Fruit fly (Drosophila melanogaster) whole organism, prepupa: ENCODE results near the gene CG1979.

ENCODE experiments used
- Blimp-1 ChIP-seq: fragments of 200-800 bp; sonication (Bioruptor generic); optimal IDR thresholded peaks from 3 replicates; lab custom pipeline; 2017; ENCODE audit warnings: missing biosample characterization, missing genetic modification characterization, mild to moderate bottlenecking, moderate library complexity, missing genetic modification reagents
- CG10631 ChIP-seq: fragments of 200-800 bp; sonication (Bioruptor generic); optimal IDR thresholded peaks from 2 replicates; lab custom pipeline; 2016; ENCODE audit warnings: missing biosample characterization, missing genetic modification characterization
- CG1621 ChIP-seq: fragments of 200-800 bp; sonication (Bioruptor generic); optimal IDR thresholded peaks from 3 replicates; lab custom pipeline; 2018; ENCODE audit warnings: missing biosample characterization, mild to moderate bottlenecking, missing genetic modification characterization
- CG3032 ChIP-seq: fragments of 200-800 bp; optimal IDR thresholded peaks from 2 replicates; lab custom pipeline; 2019; ENCODE audit warnings: missing biosample characterization, mild to moderate bottlenecking, missing genetic modification characterization, moderate library complexity
- CG31627 ChIP-seq: fragments of 200-800 bp; sonication (Bioruptor generic); optimal IDR thresholded peaks from 3 replicates; lab custom pipeline; 2016; ENCODE audit warnings: missing biosample characterization, missing genetic modification characterization
- CG32006 ChIP-seq: fragments of 200-800 bp; sonication (Bioruptor generic); optimal IDR thresholded peaks from 3 replicates; lab custom pipeline; 2017; ENCODE audit warnings: missing biosample characterization, mild to moderate bottlenecking, missing genetic modification characterization
- CG6276 ChIP-seq: fragments of 200-800 bp; sonication (Bioruptor generic); optimal IDR thresholded peaks from 2 replicates; lab custom pipeline; 2017; ENCODE audit warnings: missing biosample characterization, mild to moderate bottlenecking, missing genetic modification characterization
- CG8632 ChIP-seq: fragments of 200-800 bp; sonication (Bioruptor generic); optimal IDR thresholded peaks from 3 replicates; lab custom pipeline; 2016; ENCODE audit warnings: missing biosample characterization, missing genetic modification characterization
- Eip78C ChIP-seq: fragments of 200-800 bp; sonication (Bioruptor generic); peaks from one replicate; lab custom pipeline; 2016; ENCODE audit warnings: missing biosample characterization, missing genetic modification characterization
- Ets96B ChIP-seq: fragments of 200-800 bp; optimal IDR thresholded peaks from 2 replicates; lab custom pipeline; 2019; ENCODE audit warnings: missing biosample characterization, mild to moderate bottlenecking, missing genetic modification characterization, moderate library complexity
- Hr39 ChIP-seq: fragments of 200-800 bp; sonication (Bioruptor generic); optimal IDR thresholded peaks from 2 replicates; lab custom pipeline; 2016; ENCODE audit warnings: missing biosample characterization, missing genetic modification characterization
- Hr4 ChIP-seq: fragments of 200-800 bp; sonication (Bioruptor generic); optimal IDR thresholded peaks from 3 replicates; lab custom pipeline; 2016; ENCODE audit warnings: missing biosample characterization, missing genetic modification characterization
- Met ChIP-seq: fragments of 200-800 bp; sonication (Bioruptor generic); optimal IDR thresholded peaks from 3 replicates; lab custom pipeline; 2016; ENCODE audit warnings: missing biosample characterization, missing genetic modification characterization
- OdsH ChIP-seq: fragments of 200-800 bp; sonication (Bioruptor generic); optimal IDR thresholded peaks from 3 replicates; lab custom pipeline; 2016; ENCODE audit warnings: missing biosample characterization, missing genetic modification characterization
- Smox ChIP-seq: fragments of 200-800 bp; sonication (Bioruptor generic); optimal IDR thresholded peaks from 3 replicates; lab custom pipeline; 2016; ENCODE audit warnings: missing biosample characterization, missing genetic modification characterization
- dsx ChIP-seq: fragments of 200-800 bp; optimal IDR thresholded peaks from 3 replicates; lab custom pipeline; 2019; ENCODE audit warnings: missing biosample characterization, mild to moderate bottlenecking, missing genetic modification characterization, moderate library complexity; ENCODE audit not compliant: poor library complexity, severe bottlenecking
- esn ChIP-seq: fragments of 200-800 bp; sonication (Bioruptor generic); optimal IDR thresholded peaks from 2 replicates; lab custom pipeline; 2016; ENCODE audit warnings: missing biosample characterization, mild to moderate bottlenecking, missing genetic modification characterization, moderate library complexity
- fkh ChIP-seq: fragments of 200-800 bp; sonication (Bioruptor generic); optimal IDR thresholded peaks from 3 replicates; lab custom pipeline; 2017; ENCODE audit warnings: missing biosample characterization, mild to moderate bottlenecking, missing genetic modification characterization, moderate library complexity
- svp ChIP-seq: fragments of 200-800 bp; sonication (Bioruptor generic); peaks from one replicate; lab custom pipeline; 2016; ENCODE audit warnings: missing biosample characterization, missing genetic modification characterization
- topi ChIP-seq: fragments of 200-800 bp; sonication (Bioruptor generic); optimal IDR thresholded peaks from 3 replicates; lab custom pipeline; 2016; ENCODE audit warnings: missing biosample characterization, missing genetic modification characterization
- vri ChIP-seq: fragments of 200-800 bp; sonication (Bioruptor generic); optimal IDR thresholded peaks from 3 replicates; lab custom pipeline; 2016; ENCODE audit warnings: missing biosample characterization, mild to moderate bottlenecking, missing genetic modification characterization

The CG1979 gene

DNA sequence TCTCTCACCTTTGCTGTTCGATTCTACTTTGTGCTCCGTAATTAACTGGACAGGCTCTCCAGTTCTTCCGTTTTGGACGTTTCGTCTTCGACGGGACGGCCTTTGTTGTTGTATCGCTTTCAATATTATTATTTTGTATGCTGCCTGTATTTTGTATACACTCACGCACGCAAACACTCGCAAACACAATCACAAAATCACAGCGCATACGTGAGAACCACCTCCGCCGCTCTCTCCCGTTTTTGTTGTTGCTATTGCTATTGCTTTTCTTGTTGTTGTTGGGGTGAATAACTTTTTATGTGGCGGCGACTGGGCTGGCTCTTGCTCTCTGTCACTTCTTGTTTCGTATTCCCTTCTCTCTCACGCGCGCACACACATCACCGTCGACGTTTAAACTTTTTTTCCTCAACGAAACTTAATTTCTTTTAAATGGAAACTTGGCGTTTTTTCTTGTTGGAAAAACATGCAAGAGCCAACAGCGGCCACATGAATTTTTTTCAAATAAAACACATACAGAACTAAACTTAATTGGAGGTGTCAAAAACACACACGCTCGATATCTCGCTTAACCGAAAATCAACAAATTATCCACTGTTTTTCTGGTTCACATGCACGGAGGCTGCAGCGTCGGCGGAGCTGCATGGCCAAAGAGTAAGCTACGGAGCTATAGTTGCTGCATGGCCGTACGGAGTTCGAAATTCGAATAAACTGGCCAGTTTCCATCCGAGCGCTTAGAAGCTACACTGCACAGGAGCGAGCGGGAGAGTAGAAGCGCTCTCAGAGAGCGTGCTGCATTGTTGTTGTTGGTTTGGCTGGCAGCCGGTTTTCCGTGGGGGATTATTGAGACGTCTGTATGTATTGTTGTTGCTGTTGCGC lies 53.6 kb downstream of the CG1979 start:
- TF ChIP-seq Smox: peak; percentile 6
- peak; percentile 75 for TF ChIP-seq svp (GFP tag; lab: Kevin White, UChicago)
- TF ChIP-seq Hr4 (GFP tag; lab: Kevin White, UChicago): peak; percentile 38
- peak; percentile 19 for TF ChIP-seq Hr39 (GFP tag; lab: Kevin White, UChicago)
- TF ChIP-seq CG3032: peak; percentile 24
- TF ChIP-seq fkh (GFP tag; lab: Kevin White, UChicago): peak; percentile 35
- TF ChIP-seq topi (GFP tag; lab: Kevin White, UChicago): no peak
- TF ChIP-seq CG10631 (GFP tag; lab: Kevin White, UChicago): peak; percentile 9
- peak; percentile 38 for TF ChIP-seq vri (GFP tag; lab: Kevin White, UChicago)
- peak; percentile 11 for TF ChIP-seq CG6276 (GFP tag; lab: Kevin White, UChicago)
- TF ChIP-seq Eip78C (GFP tag; lab: Kevin White, UChicago): peak; percentile 80
- peak; percentile 12 for TF ChIP-seq Ets96B (tag; lab: Kevin White, UChicago)
- TF ChIP-seq CG8632 (GFP tag; lab: Kevin White, UChicago): peak; percentile 1
- TF ChIP-seq CG1621 (tag; lab: Kevin White, UChicago): peak; percentile 44
- TF ChIP-seq OdsH (GFP tag; lab: Kevin White, UChicago): no peak
- peak; percentile 80 for TF ChIP-seq dsx
- peak; percentile 7 for TF ChIP-seq Met (GFP tag; lab: Kevin White, UChicago)
- TF ChIP-seq esn (GFP tag; lab: Kevin White, UChicago): peak; percentile 7
- TF ChIP-seq CG31627 (GFP tag; lab: Kevin White, UChicago): no peak
- no peak for TF ChIP-seq Blimp-1 (GFP tag; lab: Kevin White, UChicago)
- no peak for TF ChIP-seq CG32006 (GFP tag; lab: Kevin White, UChicago)
